Worm (Caenorhabditis elegans) whole organism, midembryonic: ENCODE results near the gene F11A5.18.

Experiments used
- flt-1 ChIP-seq: fragments of 200-800 bp; sonication (Bioruptor generic); IDR thresholded peaks from 2 replicates; pipeline ENCODE4 v1.3.6; 2022; ENCODE audit warnings: missing genetic modification characterization, missing compliant biosample characterization
- med-1 ChIP-seq: sonication (generic microtip); optimal IDR thresholded peaks from 2 replicates; lab custom pipeline; 2017; ENCODE audit warnings: missing genetic modification characterization, mild to moderate bottlenecking, missing compliant biosample characterization, antibody characterized with exemption, missing genetic modification reagents; ENCODE audit not compliant: insufficient read depth
- ref-1 ChIP-seq: fragments of 200-800 bp; sonication (Bioruptor generic); conservative IDR thresholded peaks from 2 replicates; pipeline ENCODE4 v1.3.6; 2022; ENCODE audit warnings: missing genetic modification reagents, missing genetic modification characterization, missing compliant biosample characterization
- ztf-23 ChIP-seq: fragments of 200-800 bp; sonication (Bioruptor generic); IDR thresholded peaks from 2 replicates; pipeline ENCODE4 v1.3.6; 2022; ENCODE audit warnings: missing genetic modification reagents, missing genetic modification characterization, missing compliant biosample characterization
- ztf-29 ChIP-seq: fragments of 200-800 bp; sonication (Bioruptor generic); IDR thresholded peaks from 2 replicates; pipeline ENCODE4 v1.3.6; 2022; ENCODE audit warnings: missing genetic modification reagents, missing genetic modification characterization, missing compliant biosample characterization

DNA sequence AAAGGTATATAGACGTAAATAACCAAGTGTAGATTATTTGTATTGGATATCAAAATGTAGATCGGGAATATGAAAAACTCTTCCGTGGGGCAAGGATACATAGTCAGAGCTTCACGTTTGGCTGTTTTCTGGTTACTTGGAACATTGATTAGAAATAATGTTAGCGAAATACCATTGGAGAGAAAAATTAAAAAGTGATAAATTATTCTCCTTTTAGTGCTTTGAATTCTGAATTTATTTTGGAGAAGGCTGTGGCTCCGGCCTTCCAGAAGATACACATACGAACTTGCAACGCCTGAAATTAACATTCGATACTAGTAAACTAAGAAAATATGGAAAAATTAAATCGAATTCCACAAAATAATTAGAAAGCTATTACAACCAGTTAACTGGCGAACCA is 32.9 kb downstream of the F11A5.18 start, which contains the start of gene srh-98:
- no peak for TF ChIP-seq med-1 (GFP tag; lab: Kevin White, UChicago)
- no peak for TF ChIP-seq ztf-23 (GFP tag; lab: Robert Waterston, UW)
- TF ChIP-seq flt-1 (GFP tag; lab: Robert Waterston, UW), result no peak
- TF ChIP-seq ztf-29 (GFP tag; lab: Robert Waterston, UW), result no peak
- TF ChIP-seq ref-1, result no peak
